Fruit fly (Drosophila melanogaster) whole organism, embryonic: ENCODE data around the gene Ptp4E.

Experiments used
- Atf6 ChIP-seq: fragments of 200-800 bp; sonication (Bioruptor generic); IDR thresholded peaks from 2 replicates; pipeline ENCODE4 v1.3.6; 2022; ENCODE audit warnings: missing biosample characterization, missing genetic modification characterization
- B-H2 ChIP-seq: fragments of 200-800 bp; sonication (Bioruptor generic); optimal IDR thresholded peaks from 2 replicates; lab custom pipeline; 2018; ENCODE audit warnings: missing biosample characterization, mild to moderate bottlenecking, missing genetic modification characterization
- BEAF-32 ChIP-seq: fragments of 200-800 bp; sonication (Bioruptor generic); optimal IDR thresholded peaks from 3 replicates; lab custom pipeline; 2017; ENCODE audit warnings: missing biosample characterization, missing genetic modification characterization, mild to moderate bottlenecking, moderate library complexity, missing genetic modification reagents
- Bgb ChIP-seq: fragments of 200-800 bp; sonication (Bioruptor generic); IDR thresholded peaks from 2 replicates; pipeline ENCODE4 v1.3.6; 2022; ENCODE audit warnings: missing biosample characterization, missing genetic modification characterization; ENCODE audit not compliant: partially characterized antibody
- CG1024 ChIP-seq: fragments of 200-800 bp; sonication (Bioruptor generic); IDR thresholded peaks from 2 replicates; pipeline ENCODE4 v1.3.6; 2022; ENCODE audit warnings: missing biosample characterization, missing genetic modification characterization
- CG10959 ChIP-seq: fragments of 200-800 bp; sonication (Bioruptor generic); IDR thresholded peaks from 2 replicates; pipeline ENCODE4 v1.3.6; 2022; ENCODE audit warnings: missing biosample characterization, missing genetic modification characterization
- CG13296 ChIP-seq: fragments of 200-800 bp; sonication (Bioruptor generic); optimal IDR thresholded peaks from 3 replicates; lab custom pipeline; 2018; ENCODE audit warnings: missing biosample characterization, mild to moderate bottlenecking, missing genetic modification characterization
- CG14710 ChIP-seq: fragments of 200-800 bp; sonication (Bioruptor generic); optimal IDR thresholded peaks from 3 replicates; lab custom pipeline; 2019; ENCODE audit warnings: missing biosample characterization, mild to moderate bottlenecking, missing genetic modification characterization, moderate library complexity
- CG15514 ChIP-seq: fragments of 200-800 bp; sonication (Bioruptor generic); optimal IDR thresholded peaks from 3 replicates; lab custom pipeline; 2017; ENCODE audit warnings: missing biosample characterization, missing genetic modification characterization, mild to moderate bottlenecking, moderate library complexity, missing genetic modification reagents
- CG17385 ChIP-seq: fragments of 200-800 bp; sonication (Bioruptor generic); optimal IDR thresholded peaks from 3 replicates; lab custom pipeline; 2018; ENCODE audit warnings: missing biosample characterization, mild to moderate bottlenecking, missing genetic modification characterization
- CG1792 ChIP-seq: fragments of 200-800 bp; sonication (Bioruptor generic); optimal IDR thresholded peaks from 2 replicates; lab custom pipeline; 2016; ENCODE audit warnings: missing biosample characterization, missing genetic modification characterization
- CG18262 ChIP-seq: fragments of 200-800 bp; optimal IDR thresholded peaks from 3 replicates; lab custom pipeline; 2019; ENCODE audit warnings: missing biosample characterization, mild to moderate bottlenecking, missing genetic modification characterization, moderate library complexity
- CG1832 ChIP-seq: fragments of 200-800 bp; sonication (Bioruptor generic); optimal IDR thresholded peaks from 2 replicates; lab custom pipeline; 2017; ENCODE audit warnings: missing biosample characterization, mild to moderate bottlenecking, missing genetic modification characterization, inconsistent platforms
- CG18619 ChIP-seq: fragments of 200-800 bp; sonication (Bioruptor generic); optimal IDR thresholded peaks from 3 replicates; lab custom pipeline; 2017; ENCODE audit warnings: missing biosample characterization, mild to moderate bottlenecking, missing genetic modification characterization
- CG2116 ChIP-seq: fragments of 200-800 bp; sonication (Bioruptor generic); optimal IDR thresholded peaks from 3 replicates; lab custom pipeline; 2018; ENCODE audit warnings: missing biosample characterization, mild to moderate bottlenecking, missing genetic modification characterization
- CG30431 ChIP-seq: fragments of 200-800 bp; sonication (Bioruptor generic); optimal IDR thresholded peaks from 2 replicates; lab custom pipeline; 2017; ENCODE audit warnings: missing biosample characterization, missing genetic modification characterization
- CG33557 ChIP-seq: fragments of 200-800 bp; sonication (Bioruptor generic); optimal IDR thresholded peaks from 2 replicates; lab custom pipeline; 2019; ENCODE audit warnings: missing biosample characterization, mild to moderate bottlenecking, missing genetic modification characterization, moderate library complexity
- CG3995 ChIP-seq: fragments of 200-800 bp; sonication (Bioruptor generic); optimal IDR thresholded peaks from 3 replicates; lab custom pipeline; 2016; ENCODE audit warnings: missing biosample characterization, missing genetic modification characterization
- CG4730 ChIP-seq: fragments of 200-800 bp; sonication (Bioruptor generic); IDR thresholded peaks from 2 replicates; pipeline ENCODE4 v1.3.6; 2022; ENCODE audit warnings: missing biosample characterization, missing genetic modification characterization
- CG6175 ChIP-seq: fragments of 200-800 bp; sonication (Bioruptor generic); IDR thresholded peaks from 3 replicates; pipeline ENCODE4 v1.3.6; 2022; ENCODE audit warnings: missing biosample characterization, missing genetic modification characterization
- CG7745 ChIP-seq: fragments of 200-800 bp; sonication (Bioruptor generic); optimal IDR thresholded peaks from 2 replicates; lab custom pipeline; 2018; ENCODE audit warnings: missing biosample characterization, mild to moderate bottlenecking, missing genetic modification characterization, moderate library complexity
- CG8089 ChIP-seq: fragments of 200-800 bp; sonication (Bioruptor generic); optimal IDR thresholded peaks from 3 replicates; lab custom pipeline; 2016; ENCODE audit warnings: missing biosample characterization, missing genetic modification characterization
- Dp ChIP-seq: fragments of 200-800 bp; sonication (Bioruptor generic); optimal IDR thresholded peaks from 2 replicates; lab custom pipeline; 2018; ENCODE audit warnings: missing biosample characterization, mild to moderate bottlenecking, missing genetic modification characterization, moderate library complexity
- Drgx ChIP-seq: fragments of 200-800 bp; sonication (Bioruptor generic); IDR thresholded peaks from 2 replicates; pipeline ENCODE4 v1.3.6; 2022; ENCODE audit warnings: missing biosample characterization, missing genetic modification characterization
- HHEX ChIP-seq: fragments of 200-800 bp; sonication (Bioruptor generic); optimal IDR thresholded peaks from 3 replicates; lab custom pipeline; 2017; ENCODE audit warnings: missing biosample characterization, mild to moderate bottlenecking, missing genetic modification characterization, missing genetic modification reagents
- HLHmδ ChIP-seq: fragments of 200-800 bp; sonication (Bioruptor generic); optimal IDR thresholded peaks from 2 replicates; lab custom pipeline; 2018; ENCODE audit warnings: missing biosample characterization, mild to moderate bottlenecking, missing genetic modification characterization, moderate library complexity
- Lpt ChIP-seq: fragments of >200 bp; optimal IDR thresholded peaks from 2 replicates; lab custom pipeline; 2018; ENCODE audit warnings: missing biosample characterization, missing genetic modification characterization
- MESR4 ChIP-seq: fragments of 200-800 bp; sonication (Bioruptor generic); optimal IDR thresholded peaks from 2 replicates; lab custom pipeline; 2018; ENCODE audit warnings: missing biosample characterization, mild to moderate bottlenecking, missing genetic modification characterization, moderate library complexity
- Med ChIP-seq: fragments of 200-800 bp; sonication (Bioruptor generic); peaks from one replicate; lab custom pipeline; 2016; ENCODE audit warnings: missing biosample characterization, missing genetic modification characterization, mild to moderate bottlenecking, inconsistent platforms, moderate library complexity
- Neu2 ChIP-seq: fragments of 200-800 bp; sonication (Bioruptor generic); optimal IDR thresholded peaks from 3 replicates; lab custom pipeline; 2016; ENCODE audit warnings: missing biosample characterization, missing genetic modification characterization, borderline replicate concordance
- YL-1 ChIP-seq: fragments of 200-800 bp; sonication (Bioruptor generic); optimal IDR thresholded peaks from 3 replicates; lab custom pipeline; 2017; ENCODE audit warnings: missing biosample characterization, mild to moderate bottlenecking, missing genetic modification characterization
- ara ChIP-seq: fragments of 200-800 bp; sonication (Bioruptor generic); IDR thresholded peaks from 2 replicates; pipeline ENCODE4 v1.3.6; 2022; ENCODE audit warnings: missing biosample characterization, missing genetic modification characterization
- bowl ChIP-seq: fragments of 200-800 bp; sonication (Bioruptor generic); IDR thresholded peaks from 2 replicates; pipeline ENCODE4 v1.3.6; 2022; ENCODE audit warnings: missing biosample characterization, missing genetic modification characterization
- chm ChIP-seq: fragments of 200-800 bp; sonication (Bioruptor generic); IDR thresholded peaks from 2 replicates; pipeline ENCODE4 v1.3.6; 2022; ENCODE audit warnings: missing biosample characterization, missing genetic modification characterization
- corto ChIP-seq: fragments of 200-800 bp; sonication (Bioruptor generic); optimal IDR thresholded peaks from 2 replicates; lab custom pipeline; 2016; ENCODE audit warnings: missing biosample characterization, mild to moderate bottlenecking, missing genetic modification characterization, moderate library complexity
- crc ChIP-seq: fragments of 200-800 bp; sonication (Bioruptor generic); optimal IDR thresholded peaks from 2 replicates; lab custom pipeline; 2016; ENCODE audit warnings: missing biosample characterization, missing genetic modification characterization
- ems ChIP-seq: fragments of 200-800 bp; sonication (Bioruptor generic); optimal IDR thresholded peaks from 3 replicates; lab custom pipeline; 2016; ENCODE audit warnings: missing biosample characterization, missing genetic modification characterization
- gro ChIP-seq: fragments of 200-800 bp; sonication (Bioruptor generic); optimal IDR thresholded peaks from 2 replicates; lab custom pipeline; 2016; ENCODE audit warnings: missing biosample characterization, missing genetic modification characterization
- her ChIP-seq: fragments of 200-800 bp; sonication (Bioruptor generic); optimal IDR thresholded peaks from 2 replicates; lab custom pipeline; 2016; ENCODE audit warnings: missing biosample characterization, missing genetic modification characterization
- kni ChIP-seq: fragments of 200-800 bp; sonication (Bioruptor generic); optimal IDR thresholded peaks from 3 replicates; lab custom pipeline; 2017; ENCODE audit warnings: mild to moderate bottlenecking, missing biosample characterization, missing genetic modification reagents, missing genetic modification characterization
- lbe ChIP-seq: fragments of 200-800 bp; sonication (Bioruptor generic); optimal IDR thresholded peaks from 2 replicates; lab custom pipeline; 2016; ENCODE audit warnings: missing biosample characterization, mild to moderate bottlenecking, missing genetic modification characterization
- ranshi ChIP-seq: fragments of 200-800 bp; sonication (Bioruptor generic); IDR thresholded peaks from 2 replicates; pipeline ENCODE4 v1.3.6; 2022; ENCODE audit warnings: missing biosample characterization, missing genetic modification characterization
- repo ChIP-seq: fragments of 200-800 bp; sonication (Bioruptor generic); optimal IDR thresholded peaks from 2 replicates; lab custom pipeline; 2016; ENCODE audit warnings: missing biosample characterization, missing genetic modification characterization
- sd ChIP-seq: fragments of 200-800 bp; sonication (Bioruptor generic); optimal IDR thresholded peaks from 3 replicates; lab custom pipeline; 2018; ENCODE audit warnings: missing biosample characterization, mild to moderate bottlenecking, missing genetic modification characterization, moderate library complexity
- sens ChIP-seq: fragments of 200-800 bp; sonication (Bioruptor generic); peaks from one replicate; lab custom pipeline; 2016; ENCODE audit warnings: missing biosample characterization, missing genetic modification characterization
- slou ChIP-seq: fragments of 200-800 bp; sonication (Bioruptor generic); optimal IDR thresholded peaks from 3 replicates; lab custom pipeline; 2016; ENCODE audit warnings: missing biosample characterization, missing genetic modification characterization
- stc ChIP-seq: fragments of 200-800 bp; sonication (Bioruptor generic); IDR thresholded peaks from 2 replicates; pipeline ENCODE4 v1.3.6; 2022; ENCODE audit warnings: missing biosample characterization, missing genetic modification characterization
- tna ChIP-seq: fragments of 200-800 bp; sonication (Bioruptor generic); IDR thresholded peaks from 2 replicates; pipeline ENCODE4 v1.3.6; 2022; ENCODE audit warnings: missing biosample characterization, missing genetic modification characterization; ENCODE audit not compliant: partially characterized antibody
- zf30C ChIP-seq: fragments of 200-800 bp; sonication (Bioruptor generic); optimal IDR thresholded peaks from 3 replicates; lab custom pipeline; 2018; ENCODE audit warnings: missing biosample characterization, mild to moderate bottlenecking, missing genetic modification characterization
- zfh2 ChIP-seq: fragments of 200-800 bp; sonication (Bioruptor generic); optimal IDR thresholded peaks from 2 replicates; lab custom pipeline; 2016; ENCODE audit warnings: missing biosample characterization, missing genetic modification characterization

Ptp4E gene

DNA sequence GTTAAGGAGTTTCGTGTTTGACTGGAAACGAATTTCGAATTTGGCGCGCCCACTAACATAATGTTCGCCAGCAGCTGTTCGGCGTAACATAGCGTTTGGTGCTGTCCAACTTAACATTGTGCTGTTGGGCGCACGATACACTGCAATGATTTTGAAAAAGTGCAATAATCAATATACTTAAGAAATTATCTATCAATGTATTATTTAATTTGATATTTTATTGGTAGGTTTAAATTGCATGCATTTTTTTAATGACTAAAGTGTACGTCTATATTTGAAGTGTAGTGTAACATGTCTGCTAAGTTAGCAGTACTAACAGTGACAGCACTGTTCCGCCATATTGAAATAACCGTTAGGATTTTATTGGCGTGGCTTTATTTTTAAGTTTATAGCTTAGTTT is 32.4 kb upstream of the Ptp4E start, which contains the start of gene CG6927 (continued):
- TF ChIP-seq HLHmδ (GFP tag; lab: Kevin White, UChicago) (no peak), Bgb (GFP tag; lab: Robert Waterston, UW) (no peak), corto (GFP tag; lab: Kevin White, UChicago) (no peak), CG18619 (GFP tag; lab: Kevin White, UChicago) (peak; percentile 33), stc (GFP tag; lab: Robert Waterston, UW) (peak; percentile 92), crc (GFP tag; lab: Kevin White, UChicago) (peak; percentile 35), ems (no peak), Dp (peak; percentile 69), CG13296 (peak; percentile 30), CG3995 (GFP tag; lab: Kevin White, UChicago) (no peak), CG30431 (peak; percentile 28), HHEX (GFP tag; lab: Kevin White, UChicago) (peak; percentile 43), gro (GFP tag; lab: Kevin White, UChicago) (peak; percentile 17)

DNA sequence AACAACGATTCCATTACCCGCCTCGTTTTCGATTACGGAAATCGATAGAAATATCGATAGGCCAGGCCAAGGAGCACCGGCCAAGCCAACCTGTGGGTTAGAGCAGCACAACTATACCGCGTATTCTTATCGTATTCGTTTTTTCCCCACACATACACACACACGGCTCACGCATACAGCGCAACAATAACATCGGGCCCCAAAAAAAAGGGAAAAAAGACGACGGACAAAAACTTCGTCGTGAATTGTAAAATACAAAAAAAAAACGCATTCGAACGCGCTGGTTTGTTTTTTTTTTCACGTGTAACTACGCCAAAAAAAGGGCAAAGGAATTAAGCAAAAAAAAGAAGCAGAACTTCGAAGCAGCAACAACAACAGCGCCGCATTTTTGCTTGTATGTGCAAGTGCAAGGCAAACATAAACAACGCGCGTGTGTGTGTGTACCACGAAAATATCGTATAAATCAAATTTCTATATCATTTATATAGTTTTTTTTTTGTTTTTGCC is 29.9 kb upstream of the Ptp4E start, which contains the start of gene CG32772:
Gene CG32772 (plus strand): TSS at position 177 of the 507 bp plus-strand sequence.
- TF ChIP-seq YL-1 (peak; percentile 67), CG18619 (GFP tag; lab: Kevin White, UChicago) (no peak), B-H2 (no peak), CG33557 (GFP tag; lab: Kevin White, UChicago) (no peak), CG17385 (GFP tag; lab: Kevin White, UChicago) (peak; percentile 41), Med (peak; percentile 61), CG7745 (tag; lab: Kevin White, UChicago) (no peak), BEAF-32 (GFP tag; lab: Kevin White, UChicago) (peak; percentile 73), ara (GFP tag; lab: Robert Waterston, UW) (no peak), CG4730 (GFP tag; lab: Robert Waterston, UW) (no peak), corto (GFP tag; lab: Kevin White, UChicago) (peak; percentile 70), lbe (GFP tag; lab: Kevin White, UChicago) (peak; percentile 85), CG14710 (tag; lab: Kevin White, UChicago) (peak; percentile 12), CG1792 (GFP tag; lab: Kevin White, UChicago) (no peak), MESR4 (GFP tag; lab: Kevin White, UChicago) (peak; percentile 29), her (GFP tag; lab: Kevin White, UChicago) (no peak), CG15514 (GFP tag; lab: Kevin White, UChicago) (peak; percentile 47), sd (tag; lab: Kevin White, UChicago) (peak; percentile 32), CG10959 (GFP tag; lab: Robert Waterston, UW) (no peak), CG1024 (GFP tag; lab: Robert Waterston, UW) (no peak), CG18262 (tag; lab: Kevin White, UChicago) (no peak), bowl (GFP tag; lab: Robert Waterston, UW) (no peak), tna (GFP tag; lab: Robert Waterston, UW) (peak; percentile 91), CG6175 (no peak), ranshi (GFP tag; lab: Robert Waterston, UW) (no peak), kni (GFP tag; lab: Kevin White, UChicago) (no peak), slou (GFP tag; lab: Kevin White, UChicago) (no peak), chm (GFP tag; lab: Robert Waterston, UW) (0 out of 2 replicates have a peak, but pooled peaks have one; percentile 36), CG1832 (GFP tag; lab: Kevin White, UChicago) (peak; percentile 62), CG2116 (GFP tag; lab: Kevin White, UChicago) (peak; percentile 63), zf30C (GFP tag; lab: Kevin White, UChicago) (peak; percentile 31), repo (GFP tag; lab: Kevin White, UChicago) (no peak), zfh2 (GFP tag; lab: Kevin White, UChicago) (no peak), sens (GFP tag; lab: Kevin White, UChicago) (peak; percentile 86), Atf6 (GFP tag; lab: Robert Waterston, UW) (no peak), Drgx (peak; percentile 97), CG8089 (GFP tag; lab: Kevin White, UChicago) (no peak), Neu2 (GFP tag; lab: Kevin White, UChicago) (no peak), Lpt (GFP tag; lab: Kevin White, UChicago) (no peak)
